Fruit fly (Drosophila melanogaster): ENCODE measurements around the gene betaCOP.

betaCOP gene

dm6 chrX:18379791-18380190 is 5.3 kb downstream of the betaCOP start, which contains the start of the genes por and CG6179 (continued):
- TF ChIP-seq trem (tag; optimal IDR thresholded peaks at IDR 0.05), result peak; percentile 31
- TF ChIP-seq MTF-1 (GFP tag; optimal IDR thresholded peaks at IDR 0.05; ENCODE audit: borderline replicate concordance), result no peak
- peak; percentile 50 for TF ChIP-seq sens (GFP tag)
- TF ChIP-seq hth (optimal IDR thresholded peaks at IDR 0.05), result no peak

dm6 chrX:18374421-18374935 is 10.6 kb downstream of the betaCOP start:
- peak; percentile 78 for TF ChIP-seq CG8478 (optimal IDR thresholded peaks at IDR 0.05)
- TF ChIP-seq cg (GFP tag; optimal IDR thresholded peaks at IDR 0.05), result peak; percentile 75
- no peak for TF ChIP-seq BtbVII (GFP tag; optimal IDR thresholded peaks at IDR 0.05)
- TF ChIP-seq CG34376 (GFP tag; optimal IDR thresholded peaks at IDR 0.05), result peak; percentile 43
- peak; percentile 36 for TF ChIP-seq mirr (GFP tag; optimal IDR thresholded peaks at IDR 0.05)
- TF ChIP-seq Trl (optimal IDR thresholded peaks at IDR 0.05), result peak in 1 of 2 experiments; percentile 56
- no peak for TF ChIP-seq Trl (GFP tag; optimal IDR thresholded peaks at IDR 0.05)
- TF ChIP-seq Doc3 (GFP tag; IDR thresholded peaks at IDR 0.05; ENCODE audit: partially characterized antibody), result no peak
- peak; percentile 48 for TF ChIP-seq Med (GFP tag)
- peak; percentile 73 for TF ChIP-seq crol (GFP tag; IDR thresholded peaks at IDR 0.05)
- peak in 1 of 2 experiments; percentile 26 for TF ChIP-seq Pdp1 (GFP tag; optimal IDR thresholded peaks at IDR 0.05)
- no peak for TF ChIP-seq odd (GFP tag; optimal IDR thresholded peaks at IDR 0.05)
- TF ChIP-seq sens (GFP tag), result peak; percentile 35
- TF ChIP-seq bcd (GFP tag; optimal IDR thresholded peaks at IDR 0.05), result no peak
- peak; percentile 94 for TF ChIP-seq CG4360 (GFP tag; IDR thresholded peaks at IDR 0.05)
- peak; percentile 73 for TF ChIP-seq CG1832 (GFP tag; optimal IDR thresholded peaks at IDR 0.05)
- TF ChIP-seq Vsx1 (GFP tag; optimal IDR thresholded peaks at IDR 0.05), result no peak
- 0 out of 4 replicates have a peak, but pooled peaks have one; percentile 30 for TF ChIP-seq chinmo (GFP tag; IDR thresholded peaks at IDR 0.05; ENCODE audit: partially characterized antibody)
- peak; percentile 1 for TF ChIP-seq CrebB (tag; optimal IDR thresholded peaks at IDR 0.05)
- no peak for TF ChIP-seq CG7786 (GFP tag; optimal IDR thresholded peaks at IDR 0.05)
- TF ChIP-seq so (GFP tag; IDR thresholded peaks at IDR 0.05), result no peak
- peak; percentile 9 for TF ChIP-seq HmgZ (tag; optimal IDR thresholded peaks at IDR 0.05)
- TF ChIP-seq Nf-YC (tag; optimal IDR thresholded peaks at IDR 0.05), result peak; percentile 5
- TF ChIP-seq vvl (GFP tag; IDR thresholded peaks at IDR 0.05), result peak; percentile 37; the same call in 1 of the 2 replicates
- 0 out of 2 replicates have a peak, but pooled peaks have one; percentile 15 for TF ChIP-seq sob (GFP tag; IDR thresholded peaks at IDR 0.05)
- no peak for TF ChIP-seq CG11085 (GFP tag; IDR thresholded peaks at IDR 0.05)

dm6 chrX:18370775-18371735 is 14.0 kb downstream of the betaCOP start:
- 0 out of 2 replicates have a peak, but pooled peaks have one; percentile 21 for TF ChIP-seq CG11085 (GFP tag; IDR thresholded peaks at IDR 0.05)
- no peak for TF ChIP-seq CG4707 (GFP tag; optimal IDR thresholded peaks at IDR 0.05)
- TF ChIP-seq CG1602 (GFP tag; optimal IDR thresholded peaks at IDR 0.05), result peak; percentile 11
- TF ChIP-seq Sin3A (optimal IDR thresholded peaks at IDR 0.05), result peak; percentile 90
- TF ChIP-seq Hsf (GFP tag; optimal IDR thresholded peaks at IDR 0.05), result peak; percentile 10
- no peak for TF ChIP-seq Tbp (GFP tag; optimal IDR thresholded peaks at IDR 0.05)
- TF ChIP-seq crol (GFP tag; IDR thresholded peaks at IDR 0.05), result no peak
- no peak for TF ChIP-seq lov (optimal IDR thresholded peaks at IDR 0.05)
- TF ChIP-seq lov (GFP tag; IDR thresholded peaks at IDR 0.05), result no peak
- TF ChIP-seq CG1647 (GFP tag; optimal IDR thresholded peaks at IDR 0.05), result peak; percentile 40
- peak; percentile 55 for TF ChIP-seq CG13894 (tag; optimal IDR thresholded peaks at IDR 0.05)
- peak; percentile 11 for TF ChIP-seq Chrac-16 (GFP tag; optimal IDR thresholded peaks at IDR 0.05)
- TF ChIP-seq tgo (GFP tag; IDR thresholded peaks at IDR 0.05), result no peak
- peak; percentile 19 for TF ChIP-seq bcd (GFP tag; optimal IDR thresholded peaks at IDR 0.05)
- TF ChIP-seq CG9727 (GFP tag; optimal IDR thresholded peaks at IDR 0.05), result no peak
- no peak for TF ChIP-seq CG7745 (tag; optimal IDR thresholded peaks at IDR 0.05)
- TF ChIP-seq chn (GFP tag; optimal IDR thresholded peaks at IDR 0.05), result peak; percentile 18
- no peak for TF ChIP-seq zen (tag; optimal IDR thresholded peaks at IDR 0.05)
- TF ChIP-seq crp (GFP tag; optimal IDR thresholded peaks at IDR 0.05), result peak in 1 of 2 experiments; percentile 6
- no peak for TF ChIP-seq tin (GFP tag; optimal IDR thresholded peaks at IDR 0.05)
- peak; percentile 99 for TF ChIP-seq cg (GFP tag; optimal IDR thresholded peaks at IDR 0.05)
- no peak for TF ChIP-seq H15 (GFP tag; IDR thresholded peaks at IDR 0.05)
